Worm (Caenorhabditis elegans): ENCODE data around the gene ZK686.5.

ce11 chrIII:7775983-7776440, 8.7 kb upstream of the ZK686.5 start, which contains the start of gene bath-15:
- no peak for TF ChIP-seq attf-5 (GFP tag; optimal IDR thresholded peaks at IDR 0.05)
- no peak for TF ChIP-seq ama-1 (optimal IDR thresholded peaks at IDR 0.05)
- no peak for TF ChIP-seq ama-1 (GFP tag; optimal IDR thresholded peaks at IDR 0.05)
- no peak for TF ChIP-seq F22D6.2 (tag; optimal IDR thresholded peaks at IDR 0.05)
- no peak for TF ChIP-seq F33H1.4 (GFP tag; IDR thresholded peaks at IDR 0.05)
- TF ChIP-seq dpff-1 (tag; optimal IDR thresholded peaks at IDR 0.05): no peak
- TF ChIP-seq let-526 (GFP tag; IDR thresholded peaks at IDR 0.05): no peak
- TF ChIP-seq snpc-4 (GFP tag; optimal IDR thresholded peaks at IDR 0.05): no peak
- TF ChIP-seq snpc-4 (tag; optimal IDR thresholded peaks at IDR 0.05): no peak
- TF ChIP-seq K11D2.4 (GFP tag; IDR thresholded peaks at IDR 0.05): no peak
- no peak for TF ChIP-seq lir-1 (GFP tag; conservative IDR thresholded peaks at IDR 0.05)
- no peak for TF ChIP-seq Y79H2A.3 (GFP tag; conservative IDR thresholded peaks at IDR 0.05)
- TF ChIP-seq sea-2 (GFP tag; IDR thresholded peaks at IDR 0.05): no peak
